Fruit fly (Drosophila melanogaster): Measurements from ENCODE around the gene sdt.

Gene sdt

DNA sequence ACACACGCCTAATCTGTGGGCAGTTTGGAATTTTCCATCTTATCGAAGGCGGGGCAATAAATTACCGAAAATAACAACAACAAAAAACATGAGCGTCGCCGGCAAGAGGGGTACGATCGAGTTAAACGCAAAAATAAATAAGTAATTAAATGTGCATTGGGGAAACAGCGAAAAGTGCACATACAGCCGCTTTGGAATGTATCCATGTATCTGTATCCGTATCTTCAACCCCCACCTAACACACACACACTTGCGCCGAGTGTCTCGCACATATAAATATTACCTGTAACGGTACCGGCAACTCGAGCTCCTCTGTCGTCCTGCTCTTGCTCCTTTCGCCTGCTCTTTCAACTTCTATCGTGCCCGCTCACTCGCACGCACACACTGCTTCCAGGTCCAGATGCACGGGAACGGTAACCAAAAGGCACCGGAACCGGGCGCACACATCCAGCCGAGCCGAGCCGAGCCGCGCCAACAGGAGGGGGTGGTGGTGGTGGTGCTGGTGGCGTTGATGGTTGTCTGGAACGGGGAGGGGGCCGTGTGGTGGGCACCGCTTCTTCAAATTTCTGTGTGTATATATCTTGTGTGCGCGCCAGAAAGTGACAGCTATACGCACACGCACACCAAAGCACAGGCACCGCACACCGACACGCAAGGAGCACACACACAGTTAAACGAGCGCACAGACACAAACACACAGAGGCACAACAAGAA lies 36.8 kb upstream of the sdt start (continued):
- TF ChIP-seq CG15336 (GFP tag; IDR thresholded peaks at IDR 0.05) (no peak), CG9139 (GFP tag; optimal IDR thresholded peaks at IDR 0.05) (no peak), CG32006 (GFP tag; optimal IDR thresholded peaks at IDR 0.05) (peak; percentile 12), Gug (GFP tag; IDR thresholded peaks at IDR 0.05) (no peak), Lpt (GFP tag; optimal IDR thresholded peaks at IDR 0.05) (no peak), spab (GFP tag; optimal IDR thresholded peaks at IDR 0.05) (no peak), CG11902 (GFP tag; optimal IDR thresholded peaks at IDR 0.05) (no peak), Ets21C (GFP tag; optimal IDR thresholded peaks at IDR 0.05) (no peak), CG7368 (GFP tag; optimal IDR thresholded peaks at IDR 0.05) (peak; percentile 19)

DNA sequence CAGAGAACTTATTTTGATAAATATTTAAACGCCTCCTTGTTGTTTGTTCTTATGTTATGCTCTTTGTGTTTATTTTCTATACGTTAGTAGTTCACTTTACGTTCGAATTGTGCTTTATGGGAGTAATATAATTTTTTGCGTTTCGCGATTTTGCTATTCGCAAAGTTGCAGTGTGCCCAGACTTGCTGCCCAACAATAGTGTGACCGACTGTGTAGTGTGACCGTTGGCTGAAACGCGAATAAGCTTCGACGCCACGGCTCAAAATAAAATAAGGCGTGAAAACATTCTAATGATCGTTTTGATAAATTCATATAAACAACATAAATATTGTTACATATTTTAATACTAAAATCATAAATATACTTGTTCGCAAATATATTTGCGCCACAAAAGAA lies 36.3 kb upstream of the sdt start, which contains the start of gene Smox:
TSS of gene Smox (minus strand) at position 213 of the 396 bp plus-strand sequence.
- no peak for TF ChIP-seq CG6792 (GFP tag; optimal IDR thresholded peaks at IDR 0.05)
- TF ChIP-seq CG6854 (GFP tag; optimal IDR thresholded peaks at IDR 0.05) = no peak
- TF ChIP-seq CG8119 (GFP tag; IDR thresholded peaks at IDR 0.05) = no peak
- no peak for TF ChIP-seq CG16779 (tag; optimal IDR thresholded peaks at IDR 0.05)
- TF ChIP-seq Eip78C (GFP tag) = peak; percentile 50
- TF ChIP-seq Sox14 (GFP tag; optimal IDR thresholded peaks at IDR 0.05) = peak; percentile 18
- no peak for TF ChIP-seq fkh (GFP tag; optimal IDR thresholded peaks at IDR 0.05)
- TF ChIP-seq net (GFP tag; optimal IDR thresholded peaks at IDR 0.05) = no peak
- no peak for TF ChIP-seq salr (GFP tag; optimal IDR thresholded peaks at IDR 0.05)

DNA sequence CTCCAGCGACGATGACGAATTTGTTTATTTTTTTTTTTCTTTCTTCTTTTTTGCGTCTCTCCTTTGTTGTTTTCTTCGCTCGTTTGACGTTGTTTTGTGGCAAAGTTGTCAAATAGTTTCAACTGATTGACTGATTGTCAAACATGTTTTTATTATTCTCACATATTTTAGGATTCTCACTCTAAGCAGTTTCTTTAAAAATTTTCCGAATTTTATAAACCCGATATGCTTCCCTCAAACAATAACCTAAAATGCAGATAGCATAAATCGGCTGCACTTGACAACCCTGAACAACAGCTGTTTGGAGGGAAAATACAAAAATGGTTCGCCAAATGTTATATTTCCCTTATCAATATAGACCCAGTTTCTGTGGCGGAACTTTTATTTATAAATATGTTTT lies 34.8 kb upstream of the sdt start, which contains the start of gene CG17982:
TSS of gene CG17982 (minus strand) at position 299 of the 400 bp plus-strand sequence.
- TF ChIP-seq Blimp-1 (GFP tag; optimal IDR thresholded peaks at IDR 0.05) (no peak), topi (GFP tag; optimal IDR thresholded peaks at IDR 0.05) (peak; percentile 94), CG15336 (GFP tag; IDR thresholded peaks at IDR 0.05) (peak; percentile 97), Eip75B (GFP tag; optimal IDR thresholded peaks at IDR 0.05) (peak; percentile 94), CG10669 (GFP tag; optimal IDR thresholded peaks at IDR 0.05) (peak; percentile 91), Ets96B (tag; optimal IDR thresholded peaks at IDR 0.05) (peak; percentile 90), Gug (GFP tag; IDR thresholded peaks at IDR 0.05) (peak; percentile 81), CG34406 (GFP tag; optimal IDR thresholded peaks at IDR 0.05) (peak; percentile 91), CG6163 (GFP tag; IDR thresholded peaks at IDR 0.05) (peak; percentile 93), CG11294 (GFP tag; IDR thresholded peaks at IDR 0.05) (peak; percentile 69), CG3919 (GFP tag; optimal IDR thresholded peaks at IDR 0.05) (peak; percentile 94), salr (GFP tag; optimal IDR thresholded peaks at IDR 0.05) (peak; percentile 77 to 80), Sox14 (GFP tag; optimal IDR thresholded peaks at IDR 0.05) (peak; percentile 96), OdsH (GFP tag; optimal IDR thresholded peaks at IDR 0.05) (peak; percentile 90), fd85E (GFP tag; optimal IDR thresholded peaks at IDR 0.05) (peak; percentile 68), Smox (GFP tag; optimal IDR thresholded peaks at IDR 0.05) (no peak), vri (GFP tag; optimal IDR thresholded peaks at IDR 0.05) (no peak), CG6276 (GFP tag; optimal IDR thresholded peaks at IDR 0.05) (peak; percentile 92), CG9139 (GFP tag; optimal IDR thresholded peaks at IDR 0.05) (no peak), cyc (GFP tag; optimal IDR thresholded peaks at IDR 0.05) (peak; percentile 92), achi (GFP tag; optimal IDR thresholded peaks at IDR 0.05) (peak; percentile 98), CG31627 (GFP tag; optimal IDR thresholded peaks at IDR 0.05) (peak; percentile 94), CG3032 (tag; optimal IDR thresholded peaks at IDR 0.05) (peak; percentile 87), ss (GFP tag; optimal IDR thresholded peaks at IDR 0.05) (peak in 1 of 2 experiments; percentile 88), pdm3 (GFP tag; optimal IDR thresholded peaks at IDR 0.05) (peak; percentile 94), dac (GFP tag; optimal IDR thresholded peaks at IDR 0.05) (peak; percentile 80), CG6808 (GFP tag; optimal IDR thresholded peaks at IDR 0.05) (peak; percentile 85), fkh (GFP tag; optimal IDR thresholded peaks at IDR 0.05) (peak; percentile 66), CG6854 (GFP tag; optimal IDR thresholded peaks at IDR 0.05) (peak; percentile 76), Eip93F (GFP tag; optimal IDR thresholded peaks at IDR 0.05) (peak; percentile 90), Hr4 (GFP tag; optimal IDR thresholded peaks at IDR 0.05) (peak; percentile 92), Sox102F (GFP tag; optimal IDR thresholded peaks at IDR 0.05) (peak; percentile 95), fd59A (GFP tag; optimal IDR thresholded peaks at IDR 0.05) (peak; percentile 74), lz (GFP tag; optimal IDR thresholded peaks at IDR 0.05) (peak; percentile 94), esn (GFP tag; optimal IDR thresholded peaks at IDR 0.05) (peak; percentile 96), CG32006 (GFP tag; optimal IDR thresholded peaks at IDR 0.05) (peak; percentile 84), Eip78C (GFP tag) (peak; percentile 96), Ets21C (GFP tag; optimal IDR thresholded peaks at IDR 0.05) (peak; percentile 89)
